Worm (Caenorhabditis elegans): ENCODE results near the gene R13H4.2.
A peak's percentile ranks its signal among the peaks of the same experiment; 100 is the strongest.

The R13H4.2 gene

ce11 chrV:11883215-11883614 lies 47.0 kb downstream of the R13H4.2 start:
- TF ChIP-seq pbrm-1 (GFP tag; IDR thresholded peaks at IDR 0.05) (no peak), ztf-6 (GFP tag; IDR thresholded peaks at IDR 0.05) (no peak), efl-1 (GFP tag; optimal IDR thresholded peaks at IDR 0.05) (no peak), F33H1.4 (GFP tag; IDR thresholded peaks at IDR 0.05) (no peak), hrde-1 (tag; optimal IDR thresholded peaks at IDR 0.05; ENCODE audit: borderline replicate concordance) (no peak), K12H6.12 (tag; optimal IDR thresholded peaks at IDR 0.05) (no peak), ccch-3 (GFP tag; optimal IDR thresholded peaks at IDR 0.05) (no peak), Y53F4B.3 (GFP tag; IDR thresholded peaks at IDR 0.05) (no peak), nhr-179 (tag; optimal IDR thresholded peaks at IDR 0.05) (no peak), hmg-1.2 (GFP tag; IDR thresholded peaks at IDR 0.05) (no peak), lin-54 (GFP tag; optimal IDR thresholded peaks at IDR 0.05) (no peak), lsl-1 (GFP tag; optimal IDR thresholded peaks at IDR 0.05) (no peak), nfyb-1 (GFP tag; IDR thresholded peaks at IDR 0.05) (no peak), ztf-25 (GFP tag; IDR thresholded peaks at IDR 0.05) (no peak), ama-1 (optimal IDR thresholded peaks at IDR 0.05) (no peak), ama-1 (GFP tag; optimal IDR thresholded peaks at IDR 0.05) (no peak)

- TF ChIP-seq sdz-38 (tag; optimal IDR thresholded peaks at IDR 0.05) (no peak), pha-4 (tag; optimal IDR thresholded peaks at IDR 0.05) (peak; percentile 33), nhr-80 (tag; optimal IDR thresholded peaks at IDR 0.05) (peak; percentile 75), sea-2 (GFP tag; IDR thresholded peaks at IDR 0.05) (no peak)
These were observed 48.9 kb downstream of the R13H4.2 start for ce11 chrV:11885087-11885486.

ce11 chrV:11885939-11886338 lies 49.7 kb downstream of the R13H4.2 start:
- peak; percentile 43 for TF ChIP-seq tlf-1 (GFP tag; optimal IDR thresholded peaks at IDR 0.05)
- 0 out of 2 replicates have a peak, but pooled peaks have one; percentile 61 for TF ChIP-seq egl-44 (GFP tag; IDR thresholded peaks at IDR 0.05)
- no peak for TF ChIP-seq ekl-4 (GFP tag; IDR thresholded peaks at IDR 0.05)
- TF ChIP-seq dpff-1 (tag; optimal IDR thresholded peaks at IDR 0.05): no peak
- no peak for TF ChIP-seq xnd-1 (tag; optimal IDR thresholded peaks at IDR 0.05)
- peak; percentile 63 for TF ChIP-seq ztf-26 (tag; optimal IDR thresholded peaks at IDR 0.05)
- peak; percentile 34 for TF ChIP-seq lin-40 (tag; optimal IDR thresholded peaks at IDR 0.05)
- TF ChIP-seq ztf-22 (GFP tag; optimal IDR thresholded peaks at IDR 0.05): peak; percentile 51
- peak; percentile 30 for TF ChIP-seq tbp1 (GFP tag; optimal IDR thresholded peaks at IDR 0.05)
- TF ChIP-seq ceh-100 (GFP tag; IDR thresholded peaks at IDR 0.05): no peak
- TF ChIP-seq cebp-1 (GFP tag; IDR thresholded peaks at IDR 0.05): no peak
- TF ChIP-seq cebp-1 (tag; optimal IDR thresholded peaks at IDR 0.05): peak; percentile 70
- TF ChIP-seq sea-2 (GFP tag; IDR thresholded peaks at IDR 0.05): no peak
- TF ChIP-seq sdz-38 (tag; optimal IDR thresholded peaks at IDR 0.05): no peak
- TF ChIP-seq F57A8.1 (GFP tag; optimal IDR thresholded peaks at IDR 0.05): no peak
- peak; percentile 18 for TF ChIP-seq lin-54 (GFP tag; optimal IDR thresholded peaks at IDR 0.05)
- TF ChIP-seq B0336.3 (GFP tag; IDR thresholded peaks at IDR 0.05): peak; percentile 43; the same call in 1 of the 2 replicates
- TF ChIP-seq nhr-80 (tag; optimal IDR thresholded peaks at IDR 0.05): peak; percentile 72
- no peak for TF ChIP-seq ztf-18 (tag; optimal IDR thresholded peaks at IDR 0.05)
- TF ChIP-seq C17E4.6 (GFP tag; IDR thresholded peaks at IDR 0.05): no peak
- no peak for TF ChIP-seq ceh-91 (GFP tag; IDR thresholded peaks at IDR 0.05)
- peak; percentile 49 for TF ChIP-seq chd-7 (tag; optimal IDR thresholded peaks at IDR 0.05)
- no peak for TF ChIP-seq ceh-27 (GFP tag; optimal IDR thresholded peaks at IDR 0.05)
- TF ChIP-seq ZK185.1 (tag; optimal IDR thresholded peaks at IDR 0.05; ENCODE audit: poor library complexity, severe bottlenecking): no peak
- TF ChIP-seq zfh-2 (GFP tag; conservative IDR thresholded peaks at IDR 0.05): no peak
- 0 out of 2 replicates have a peak, but pooled peaks have one; percentile 41 for TF ChIP-seq K11D2.4 (GFP tag; IDR thresholded peaks at IDR 0.05)
- TF ChIP-seq K12H6.12 (tag; optimal IDR thresholded peaks at IDR 0.05): peak; percentile 9
- no peak for TF ChIP-seq snpc-1.1 (tag; optimal IDR thresholded peaks at IDR 0.05; ENCODE audit: insufficient read depth)
- no peak for TF ChIP-seq mes-4 (tag; optimal IDR thresholded peaks at IDR 0.05)
- no peak for TF ChIP-seq cebp-2 (GFP tag; IDR thresholded peaks at IDR 0.05)
- TF ChIP-seq Y67H2A.10 (GFP tag; conservative IDR thresholded peaks at IDR 0.05): no peak
- TF ChIP-seq C06A6.2 (GFP tag; conservative IDR thresholded peaks at IDR 0.05): 0 out of 2 replicates have a peak, but pooled peaks have one; percentile 13
